Worm (Caenorhabditis elegans): ENCODE results near the gene W08E12.8.

DNA sequence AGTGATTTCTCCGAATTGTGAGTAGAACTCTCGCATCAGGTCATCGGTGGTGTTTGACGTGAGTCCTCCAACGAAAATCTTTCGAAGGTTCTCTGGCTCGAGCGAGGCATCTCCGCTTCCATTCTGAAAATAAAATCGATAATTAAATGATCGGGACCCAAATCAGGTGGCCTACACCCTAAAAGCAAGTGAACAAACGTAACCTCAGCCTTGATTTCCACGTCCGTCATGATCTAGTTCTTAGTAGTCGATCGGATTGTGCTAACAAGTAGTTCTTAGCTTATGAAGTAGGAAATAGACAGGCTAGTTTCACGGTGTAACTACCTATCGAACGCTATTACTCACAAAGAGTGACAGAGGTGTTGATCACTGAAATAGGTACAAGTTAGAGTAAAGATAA is 46.0 kb downstream of the W08E12.8 start:
- TF ChIP-seq unc-39 (tag; optimal IDR thresholded peaks at IDR 0.05) (no peak), T20F7.1 (GFP tag; optimal IDR thresholded peaks at IDR 0.05) (no peak), egl-27 (tag; optimal IDR thresholded peaks at IDR 0.05) (no peak), Y48G9A.11 (GFP tag; IDR thresholded peaks at IDR 0.05) (no peak), ama-1 (optimal IDR thresholded peaks at IDR 0.05) (no peak), mdt-29 (GFP tag; IDR thresholded peaks at IDR 0.05) (no peak), fos-1 (tag; optimal IDR thresholded peaks at IDR 0.05) (no peak), ZK546.5 (tag; optimal IDR thresholded peaks at IDR 0.05) (no peak), nhr-77 (tag; optimal IDR thresholded peaks at IDR 0.05) (no peak), nhr-76 (tag; optimal IDR thresholded peaks at IDR 0.05) (no peak)
